Fruit fly (Drosophila melanogaster): Measurements from ENCODE around the gene mtSSB.
A peak's percentile ranks its signal among the peaks of the same experiment; 100 is the strongest.

Gene mtSSB

dm6 chr3R:16212859-16213708, 8.0 kb upstream of the mtSSB start (continued):
- TF ChIP-seq CG14441 (GFP tag; IDR thresholded peaks at IDR 0.05) = no peak
- TF ChIP-seq yki (optimal IDR thresholded peaks at IDR 0.05) = no peak
- TF ChIP-seq ro (GFP tag; IDR thresholded peaks at IDR 0.05) = no peak
- no peak for TF ChIP-seq H2.0 (GFP tag; IDR thresholded peaks at IDR 0.05)
- no peak for TF ChIP-seq CG8944 (GFP tag; optimal IDR thresholded peaks at IDR 0.05)
- no peak for TF ChIP-seq pros (GFP tag; optimal IDR thresholded peaks at IDR 0.05)
- TF ChIP-seq CG15601 (tag; optimal IDR thresholded peaks at IDR 0.05) = peak; percentile 29
- peak; percentile 37 for TF ChIP-seq CG6765 (GFP tag; optimal IDR thresholded peaks at IDR 0.05)
- no peak for TF ChIP-seq chm (GFP tag; IDR thresholded peaks at IDR 0.05)
- peak; percentile 75 for TF ChIP-seq CG15011 (GFP tag; optimal IDR thresholded peaks at IDR 0.05)
- no peak for TF ChIP-seq trem (tag; optimal IDR thresholded peaks at IDR 0.05)
- peak; percentile 80 for TF ChIP-seq CG10147 (GFP tag; optimal IDR thresholded peaks at IDR 0.05)
- TF ChIP-seq lmd (GFP tag; IDR thresholded peaks at IDR 0.05) = no peak; the same call in 1 of the 2 replicates
- no peak for TF ChIP-seq zf30C (GFP tag; optimal IDR thresholded peaks at IDR 0.05)
- no peak for TF ChIP-seq da (GFP tag; optimal IDR thresholded peaks at IDR 0.05)
- TF ChIP-seq CG3281 (GFP tag; optimal IDR thresholded peaks at IDR 0.05) = peak; percentile 75
- TF ChIP-seq Med (GFP tag) = peak; percentile 76
- TF ChIP-seq Fer2 (tag; optimal IDR thresholded peaks at IDR 0.05) = no peak
- TF ChIP-seq Nf-YA (GFP tag; IDR thresholded peaks at IDR 0.05) = no peak
- TF ChIP-seq ind (GFP tag; optimal IDR thresholded peaks at IDR 0.05) = peak; percentile 13
- TF ChIP-seq Hr78 (GFP tag; optimal IDR thresholded peaks at IDR 0.05) = peak in 1 of 2 experiments; percentile 11
- TF ChIP-seq CG7271 (tag; optimal IDR thresholded peaks at IDR 0.05) = no peak
- TF ChIP-seq Dip3 (GFP tag; optimal IDR thresholded peaks at IDR 0.05) = no peak
- no peak for TF ChIP-seq tgo (GFP tag; IDR thresholded peaks at IDR 0.05)
- TF ChIP-seq CG10543 (GFP tag; optimal IDR thresholded peaks at IDR 0.05) = peak; percentile 90
- TF ChIP-seq HLH3B (GFP tag; IDR thresholded peaks at IDR 0.05) = 0 out of 2 replicates have a peak, but pooled peaks have one; percentile 27
- TF ChIP-seq CG10959 (GFP tag; IDR thresholded peaks at IDR 0.05) = no peak
- TF ChIP-seq CG17802 (tag; optimal IDR thresholded peaks at IDR 0.05) = no peak
- no peak for TF ChIP-seq tna (GFP tag; IDR thresholded peaks at IDR 0.05; ENCODE audit: partially characterized antibody)
- no peak for TF ChIP-seq B-H2 (GFP tag; optimal IDR thresholded peaks at IDR 0.05)
- TF ChIP-seq CG4360 (GFP tag; IDR thresholded peaks at IDR 0.05) = no peak
- TF ChIP-seq salm (tag; optimal IDR thresholded peaks at IDR 0.05) = no peak
- no peak for TF ChIP-seq HmgD (GFP tag; optimal IDR thresholded peaks at IDR 0.05)
- peak in 1 of 2 experiments; percentile 1 for TF ChIP-seq Pdp1 (GFP tag; optimal IDR thresholded peaks at IDR 0.05)
- TF ChIP-seq Hr51 (GFP tag; optimal IDR thresholded peaks at IDR 0.05) = peak in 1 of 2 experiments; percentile 50
- TF ChIP-seq sob (GFP tag; IDR thresholded peaks at IDR 0.05) = peak; percentile 9; the same call in 1 of the 2 replicates
- no peak for TF ChIP-seq CG32772 (GFP tag; IDR thresholded peaks at IDR 0.05)
- TF ChIP-seq CG9215 (GFP tag; IDR thresholded peaks at IDR 0.05) = no peak
- TF ChIP-seq ap (GFP tag; IDR thresholded peaks at IDR 0.05) = no peak
- TF ChIP-seq rib (GFP tag; IDR thresholded peaks at IDR 0.05) = no peak
- TF ChIP-seq CG33213 (GFP tag; optimal IDR thresholded peaks at IDR 0.05) = no peak
- peak; percentile 37 for TF ChIP-seq CG12391 (tag; optimal IDR thresholded peaks at IDR 0.05)
- TF ChIP-seq BtbVII (GFP tag; optimal IDR thresholded peaks at IDR 0.05) = peak; percentile 77
- TF ChIP-seq psq (GFP tag; optimal IDR thresholded peaks at IDR 0.05) = no peak
- TF ChIP-seq Xrp1 (GFP tag; IDR thresholded peaks at IDR 0.05) = peak; percentile 36; the same call in 1 of the 2 replicates
- no peak for TF ChIP-seq gsb (GFP tag; IDR thresholded peaks at IDR 0.05)
- no peak for TF ChIP-seq Opbp (GFP tag; IDR thresholded peaks at IDR 0.05; ENCODE audit: partially characterized antibody)
- no peak for TF ChIP-seq Side (GFP tag; optimal IDR thresholded peaks at IDR 0.05)
- TF ChIP-seq CG4282 (GFP tag; optimal IDR thresholded peaks at IDR 0.05) = no peak
- TF ChIP-seq CG30431 (GFP tag; optimal IDR thresholded peaks at IDR 0.05) = no peak

Measured in whole organism, embryonic.